Fruit fly (Drosophila melanogaster) Kc167 (cell line): ENCODE results near the gene CG32036.

Experiments
- Myc ChIP-seq: fragments of >200 bp; optimal IDR thresholded peaks from 2 replicates; lab custom pipeline; 2017; ENCODE audit warnings: missing external identifiers
- Sin3A ChIP-seq: fragments of >200 bp; optimal IDR thresholded peaks from 2 replicates; lab custom pipeline; 2018; ENCODE audit warnings: missing external identifiers
- h ChIP-seq: fragments of >200 bp; optimal IDR thresholded peaks from 3 replicates; lab custom pipeline; 2018; ENCODE audit warnings: missing external identifiers
- insv ChIP-seq: fragments of >200 bp; optimal IDR thresholded peaks from 3 replicates; lab custom pipeline; 2018; ENCODE audit warnings: missing external identifiers
- psq ChIP-seq: fragments of >200 bp; optimal IDR thresholded peaks from 2 replicates; lab custom pipeline; 2017; ENCODE audit warnings: missing external identifiers
- ttk ChIP-seq: sonication (Bioruptor generic); optimal IDR thresholded peaks from 2 replicates; lab custom pipeline; 2017; ENCODE audit warnings: missing external identifiers

The CG32036 gene

DNA sequence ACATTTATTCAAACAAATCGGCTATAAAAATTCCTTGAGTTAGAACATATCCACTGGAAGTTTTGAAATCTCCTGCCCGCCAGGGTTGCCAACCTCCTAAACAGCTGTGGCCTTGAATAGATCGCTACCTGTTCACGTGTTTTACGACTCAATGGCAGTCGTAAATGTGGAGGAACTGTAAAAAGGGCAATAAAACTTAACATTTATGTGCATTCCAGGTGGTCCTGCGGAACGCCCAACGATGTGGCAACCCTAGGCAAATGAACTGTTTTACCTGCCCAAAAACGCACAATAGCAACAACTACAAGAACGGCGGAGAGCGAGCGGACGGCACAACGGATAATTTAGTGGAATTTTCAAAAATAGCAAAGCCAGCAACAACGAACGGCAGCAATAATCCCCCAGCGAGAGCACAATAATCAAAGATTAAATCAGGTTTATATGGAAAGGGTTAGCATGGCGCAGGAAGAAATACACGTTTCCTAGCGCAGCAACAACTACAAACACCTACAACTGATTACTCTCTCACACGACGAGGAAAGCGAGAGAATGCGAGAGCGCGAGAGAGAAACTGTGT is 27.3 kb downstream of the CG32036 start:
- TF ChIP-seq h (lab: Kevin White, UChicago): no peak
- no peak for TF ChIP-seq insv
- no peak for TF ChIP-seq Myc (lab: Kevin White, UChicago)
- no peak for TF ChIP-seq Sin3A (lab: Kevin White, UChicago)
- TF ChIP-seq psq (lab: Kevin White, UChicago): no peak
- TF ChIP-seq ttk (lab: Kevin White, UChicago): no peak

DNA sequence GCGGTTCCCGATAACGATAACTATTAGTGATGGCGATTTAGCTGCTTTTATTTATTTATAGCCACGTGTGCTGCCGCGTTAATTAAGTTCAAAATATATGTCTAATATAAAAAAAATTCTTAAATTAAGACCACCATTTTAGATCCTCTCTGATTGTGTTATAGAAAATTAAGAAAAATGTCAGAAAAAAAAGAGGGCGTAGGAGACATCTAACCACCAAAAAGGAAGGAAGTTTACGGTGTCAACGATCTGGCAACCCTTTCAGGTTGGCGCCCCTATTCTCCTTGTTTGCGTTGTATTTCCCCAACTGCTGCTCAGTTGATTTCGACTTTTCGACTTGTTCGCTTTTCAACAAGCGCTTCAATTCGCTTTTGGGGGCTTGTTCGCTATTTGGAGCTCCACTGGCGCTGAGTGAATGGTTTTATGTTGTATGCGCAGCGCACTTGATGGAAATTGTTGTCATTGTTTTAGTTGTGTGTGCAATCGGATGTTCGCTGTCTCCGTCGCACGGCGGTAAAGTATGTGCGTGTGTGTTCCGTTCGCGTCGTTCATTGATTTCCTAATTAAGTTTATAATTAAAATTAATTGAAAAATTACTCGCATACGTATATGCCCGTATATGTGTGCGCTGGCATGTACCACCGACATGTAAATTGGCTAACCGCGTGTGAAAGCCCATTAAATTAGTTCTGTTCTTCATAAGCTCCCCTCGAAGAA is 28.1 kb downstream of the CG32036 start, which contains the start of the genes CG3434 and CG44838:
CG3434 (minus strand) TSS at position 25 of the 717 bp plus-strand sequence.
CG44838 (plus strand) TSS at position 276 of the 717 bp plus-strand sequence.
- TF ChIP-seq Sin3A (lab: Kevin White, UChicago) (no peak), insv (no peak), h (lab: Kevin White, UChicago) (no peak), psq (lab: Kevin White, UChicago) (no peak), ttk (lab: Kevin White, UChicago) (no peak), Myc (lab: Kevin White, UChicago) (no peak)

DNA sequence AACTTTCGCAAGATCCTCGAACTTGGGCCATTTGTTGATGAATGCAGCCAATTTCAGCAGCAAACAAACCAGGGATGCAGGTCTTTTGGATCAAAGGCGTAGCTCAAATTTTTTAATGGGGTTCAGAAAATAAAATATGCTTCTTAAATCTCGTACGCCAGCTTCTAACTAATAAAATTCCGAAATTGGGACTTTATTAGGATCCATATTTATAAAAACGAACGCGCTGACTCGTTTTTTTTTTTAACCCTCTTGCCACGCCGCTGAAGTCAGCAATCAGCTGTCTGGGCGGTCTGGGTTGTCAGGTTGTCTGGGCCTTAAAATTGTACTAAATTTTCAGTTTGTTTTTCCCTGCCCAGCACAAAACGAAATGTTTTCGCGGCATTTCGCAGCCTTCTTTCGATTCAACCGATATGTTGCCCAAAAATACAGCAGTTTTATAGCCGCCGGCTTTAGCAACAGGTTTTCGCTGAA is 31.4 kb downstream of the CG32036 start, which contains the start of gene CG3437:
CG3437 (minus strand) TSS at position 51 of the 474 bp plus-strand sequence.
- TF ChIP-seq Myc (lab: Kevin White, UChicago) (no peak), h (lab: Kevin White, UChicago) (no peak), ttk (lab: Kevin White, UChicago) (no peak), psq (lab: Kevin White, UChicago) (no peak), insv (no peak), Sin3A (lab: Kevin White, UChicago) (no peak)

DNA sequence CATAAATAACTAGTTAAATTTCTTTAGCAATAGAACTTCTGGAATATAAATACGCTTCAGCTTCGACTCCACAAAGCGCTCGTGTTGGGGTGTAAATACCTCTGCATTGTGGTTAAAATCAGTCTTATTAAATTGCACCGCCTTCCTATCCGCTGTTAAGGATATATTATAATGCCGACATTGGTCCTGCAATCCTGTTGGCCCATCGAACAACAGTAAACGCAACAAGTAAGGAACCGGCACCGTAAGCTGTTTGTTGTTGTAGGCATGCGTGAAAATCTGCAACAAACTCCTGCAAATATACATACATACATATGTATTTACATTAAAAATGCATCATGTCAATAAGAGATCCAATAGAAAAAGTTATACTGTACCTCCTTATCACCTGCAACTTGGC is 32.6 kb downstream of the CG32036 start:
- no peak for TF ChIP-seq psq (lab: Kevin White, UChicago)
- TF ChIP-seq ttk (lab: Kevin White, UChicago): no peak
- no peak for TF ChIP-seq insv

DNA sequence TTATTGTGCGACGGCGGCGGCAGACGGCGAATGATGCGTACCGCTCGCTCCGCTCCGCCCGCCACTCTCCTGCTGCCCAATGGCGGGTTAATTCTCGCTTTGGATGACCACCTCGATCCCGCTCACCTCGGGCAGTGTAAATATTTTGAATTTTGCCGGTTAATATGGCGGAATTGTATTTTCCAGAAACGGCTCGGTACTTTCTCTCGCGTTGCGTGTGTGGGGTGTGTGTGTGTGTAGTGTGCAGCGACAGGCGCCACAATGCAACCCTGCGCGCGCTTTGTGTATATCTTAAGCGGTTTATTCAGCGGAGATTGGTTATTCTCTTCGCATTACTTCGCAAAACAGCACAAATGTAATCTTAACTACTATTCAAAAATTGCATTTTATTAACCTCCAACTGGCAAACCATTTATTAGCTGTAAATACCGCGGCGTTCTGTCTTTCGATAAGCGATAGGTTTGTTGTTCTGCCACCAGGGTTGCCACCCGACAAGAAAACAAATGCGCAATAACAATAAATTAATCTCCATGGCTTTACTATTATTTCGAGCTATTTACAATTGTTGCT is 33.1 kb downstream of the CG32036 start, which contains the start of the genes phol and CG3552:
phol (minus strand) TSS at position 463 of the 570 bp plus-strand sequence.
CG3552 (plus strand) TSS at position 500 of the 570 bp plus-strand sequence.
- no peak for TF ChIP-seq insv
- no peak for TF ChIP-seq psq (lab: Kevin White, UChicago)
- no peak for TF ChIP-seq ttk (lab: Kevin White, UChicago)
- TF ChIP-seq h (lab: Kevin White, UChicago): no peak
- TF ChIP-seq Sin3A (lab: Kevin White, UChicago): no peak

DNA sequence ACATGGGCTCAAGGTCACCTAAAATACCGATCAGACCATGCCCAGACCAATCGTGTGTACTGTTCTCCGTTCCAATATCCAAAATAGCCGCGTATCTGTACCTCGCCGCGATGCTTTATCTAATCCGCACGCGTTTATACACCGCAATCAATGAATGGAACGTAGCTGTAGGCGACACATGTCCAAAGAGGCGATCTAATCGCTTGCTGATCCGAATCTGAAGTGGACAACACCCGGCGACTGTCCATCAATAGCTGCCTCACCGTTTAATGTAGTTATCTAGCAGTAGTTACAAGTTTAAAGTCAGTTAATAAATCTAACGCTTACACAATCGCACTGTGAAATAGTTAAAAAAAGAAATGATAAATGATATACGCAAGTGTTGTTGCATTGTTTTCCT is 36.6 kb downstream of the CG32036 start:
- TF ChIP-seq h (lab: Kevin White, UChicago) (no peak), ttk (lab: Kevin White, UChicago) (no peak), Sin3A (lab: Kevin White, UChicago) (no peak), Myc (lab: Kevin White, UChicago) (no peak), psq (lab: Kevin White, UChicago) (no peak), insv (no peak)

DNA sequence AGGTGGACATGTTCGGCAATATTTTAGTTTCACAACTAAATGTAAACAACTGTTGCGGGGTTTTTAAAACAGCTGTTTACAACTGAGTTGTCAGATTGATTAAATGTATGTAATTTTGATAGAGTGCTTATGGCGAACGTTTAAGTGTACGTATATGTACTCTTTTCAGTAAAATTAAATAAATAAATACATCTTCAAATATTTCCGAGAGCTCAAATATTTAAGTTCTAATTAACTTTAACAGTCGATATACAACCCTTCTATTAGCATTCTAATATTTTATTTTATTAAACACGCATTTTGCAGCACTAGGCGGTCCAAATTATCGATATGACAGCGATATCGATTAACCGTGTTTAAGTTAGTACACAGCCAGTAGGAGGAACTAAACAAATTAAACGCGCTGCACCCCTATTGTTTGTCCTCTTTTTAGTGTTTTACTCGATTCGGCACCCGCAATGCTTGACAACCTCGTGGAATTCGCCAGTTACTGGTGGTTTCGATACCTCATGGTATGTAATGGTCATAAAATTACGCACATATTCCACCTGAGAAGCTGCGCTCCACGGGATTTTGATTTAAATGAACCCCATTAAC is 37.4 kb downstream of the CG32036 start, which contains the start of the genes CG3448 and ghi:
CG3448 (minus strand) TSS at position 51 of the 597 bp plus-strand sequence.
ghi (plus strand) TSS at position 355 of the 597 bp plus-strand sequence.
- TF ChIP-seq Sin3A (lab: Kevin White, UChicago): no peak

DNA sequence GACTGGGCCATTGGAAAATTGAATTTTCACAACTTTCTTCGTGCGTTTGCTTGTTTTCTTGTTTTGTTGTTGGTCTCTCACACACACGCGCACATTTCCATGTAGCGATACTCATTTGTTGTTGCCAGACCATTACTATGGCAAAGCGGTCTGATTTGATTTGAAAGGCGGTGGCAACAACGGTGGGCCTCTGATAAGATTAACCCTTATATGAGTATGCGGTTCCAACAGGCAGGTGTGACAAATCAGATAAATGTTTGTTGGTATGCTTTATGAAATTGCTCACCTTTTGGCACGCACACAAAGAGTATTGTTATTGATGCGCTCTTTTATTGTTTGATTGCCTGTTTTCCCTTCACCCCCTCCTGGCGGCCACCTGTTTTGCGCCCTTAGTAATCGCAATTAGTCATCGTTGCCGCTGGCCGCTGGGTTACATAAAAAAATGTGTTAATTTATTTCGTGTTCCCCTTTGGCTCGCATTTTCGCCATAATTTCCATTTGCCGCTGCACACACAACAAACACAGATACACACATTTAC is 41.7 kb downstream of the CG32036 start:
- TF ChIP-seq Sin3A (lab: Kevin White, UChicago) (no peak), insv (no peak), Myc (lab: Kevin White, UChicago) (no peak), psq (lab: Kevin White, UChicago) (no peak), h (lab: Kevin White, UChicago) (no peak), ttk (lab: Kevin White, UChicago) (no peak)

DNA sequence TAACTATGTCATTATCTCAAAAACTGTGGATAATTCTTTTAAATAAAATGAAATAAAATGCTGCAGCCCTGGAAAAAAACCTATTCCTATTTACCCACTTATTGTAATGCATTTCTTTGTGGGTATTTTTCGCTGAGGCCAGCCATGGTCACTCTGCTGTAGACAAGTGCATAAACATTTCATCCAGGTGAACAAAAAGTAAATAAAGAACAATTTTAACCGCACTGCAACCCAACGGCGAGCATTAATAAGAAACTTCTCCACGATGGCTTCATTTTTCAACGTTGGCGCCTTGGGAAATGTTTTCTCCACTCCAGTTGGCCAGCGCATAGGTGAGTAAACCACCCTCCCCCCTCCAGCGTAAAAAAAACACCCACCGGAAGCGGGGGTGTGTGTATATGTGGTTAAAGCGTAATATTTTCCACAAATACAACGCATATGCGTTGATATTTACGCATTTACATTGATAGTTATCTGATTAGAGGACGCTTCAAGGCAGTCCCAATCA is 42.2 kb downstream of the CG32036 start, which contains the start of gene CG3529:
CG3529 (plus strand) TSS at position 134 of the 508 bp plus-strand sequence.
- no peak for TF ChIP-seq insv
- TF ChIP-seq psq (lab: Kevin White, UChicago): no peak
- TF ChIP-seq Sin3A (lab: Kevin White, UChicago): no peak
- TF ChIP-seq Myc (lab: Kevin White, UChicago): no peak
- no peak for TF ChIP-seq h (lab: Kevin White, UChicago)
- TF ChIP-seq ttk (lab: Kevin White, UChicago): no peak

DNA sequence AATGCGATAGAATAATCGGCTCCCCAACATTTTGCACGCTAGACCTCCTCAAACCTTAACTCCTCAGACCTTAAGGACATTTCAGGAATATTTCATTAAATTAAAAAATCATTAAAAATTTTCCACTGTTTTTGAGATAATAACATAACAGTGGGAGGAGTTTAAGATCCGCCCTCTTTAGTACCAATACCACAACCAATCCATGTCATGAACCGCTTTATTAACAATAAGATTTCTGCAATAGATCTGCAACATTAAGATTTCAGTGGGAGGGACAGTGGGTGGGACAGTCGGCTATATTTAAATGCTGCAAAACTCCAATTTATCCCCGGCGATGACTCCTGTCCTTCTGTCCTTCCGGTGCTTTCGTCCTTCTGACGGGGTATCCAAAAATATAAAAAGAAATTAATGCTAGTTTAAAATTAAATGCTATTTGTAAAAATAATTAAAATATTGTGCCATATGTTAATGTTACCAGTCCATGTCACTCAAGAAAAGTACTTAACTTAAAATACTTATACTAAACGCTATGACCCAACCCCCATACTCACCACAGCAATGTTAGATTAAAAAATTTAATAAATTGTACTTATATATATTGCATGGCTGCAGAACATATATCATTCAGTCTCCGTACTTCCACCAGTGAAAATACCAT is 46.3 kb downstream of the CG32036 start, which contains the start of gene Srg3:
Srg3 (plus strand) TSS at position 608 of the 658 bp plus-strand sequence.
- no peak for TF ChIP-seq psq (lab: Kevin White, UChicago)
- no peak for TF ChIP-seq Myc (lab: Kevin White, UChicago)
- no peak for TF ChIP-seq h (lab: Kevin White, UChicago)
- TF ChIP-seq insv: no peak
- TF ChIP-seq Sin3A (lab: Kevin White, UChicago): no peak
- TF ChIP-seq ttk (lab: Kevin White, UChicago): no peak
